Worm (Caenorhabditis elegans): Measurements from ENCODE around the gene ceh-22.

The ceh-22 gene

DNA sequence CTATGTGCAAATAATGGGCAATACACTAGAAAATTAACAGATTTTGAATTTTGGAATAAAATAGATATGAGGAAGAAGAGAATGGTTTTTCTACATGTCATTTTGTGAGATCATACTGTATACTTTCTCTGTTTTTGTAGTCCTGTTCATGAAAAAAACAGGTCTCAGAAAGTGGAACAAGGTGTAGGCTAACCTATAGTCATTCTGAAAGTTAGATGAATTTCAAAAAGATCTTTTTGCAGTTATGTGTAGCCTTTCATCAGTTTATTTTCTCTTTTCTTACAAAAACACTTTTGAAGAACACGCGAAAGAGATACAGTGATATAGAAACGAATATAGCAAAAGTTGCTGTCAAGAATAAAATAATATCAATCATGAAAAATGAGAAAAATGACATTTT, 17.6 kb upstream of the ceh-22 start, which contains the start of gene ugt-35:
Gene ugt-35 (minus strand): TSS at position 101 of the 400 bp plus-strand sequence.
- TF ChIP-seq C04F5.9 (tag; optimal IDR thresholded peaks at IDR 0.05) = no peak
- no peak for TF ChIP-seq nhr-85 (tag)
- TF ChIP-seq egl-13 (tag; optimal IDR thresholded peaks at IDR 0.05) = no peak
- TF ChIP-seq nhr-90 (tag; optimal IDR thresholded peaks at IDR 0.05; ENCODE audit: poor library complexity) = no peak
- TF ChIP-seq ceh-88 (GFP tag; IDR thresholded peaks at IDR 0.05) = no peak
- no peak for TF ChIP-seq swsn-7 (tag; optimal IDR thresholded peaks at IDR 0.05)
- TF ChIP-seq fkh-10 (GFP tag; optimal IDR thresholded peaks at IDR 0.05) = no peak

DNA sequence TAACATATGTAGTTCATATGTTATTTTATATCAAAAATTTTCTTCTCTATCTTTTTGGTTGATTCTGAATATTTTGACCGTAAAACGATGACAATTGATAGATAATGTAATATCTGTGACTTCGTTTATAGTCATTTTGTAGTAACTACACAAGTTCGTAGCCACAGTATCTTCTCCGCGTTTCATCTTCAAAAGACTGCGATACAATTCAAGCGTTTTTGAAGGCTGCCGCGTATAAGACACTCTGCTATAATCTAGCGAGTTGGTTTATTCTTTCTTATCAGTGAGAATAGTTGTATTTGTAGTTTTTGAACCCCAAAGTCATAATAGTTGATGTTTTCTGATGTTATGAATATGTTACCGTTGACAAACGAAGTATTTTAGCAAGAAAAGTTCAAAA, 14.8 kb upstream of the ceh-22 start, which contains the start of gene ugt-34:
Gene ugt-34 (minus strand): TSS at position 21 of the 400 bp plus-strand sequence.
- TF ChIP-seq fkh-8 (tag; optimal IDR thresholded peaks at IDR 0.05) (no peak), xbp-1 (tag; optimal IDR thresholded peaks at IDR 0.05) (no peak), tbx-2 (tag; optimal IDR thresholded peaks at IDR 0.05) (no peak), jun-1 (tag; optimal IDR thresholded peaks at IDR 0.05) (no peak), nhr-20 (tag; optimal IDR thresholded peaks at IDR 0.05) (peak; percentile 43), nhr-237 (tag; optimal IDR thresholded peaks at IDR 0.05) (no peak), zag-1 (tag; optimal IDR thresholded peaks at IDR 0.05) (no peak), elt-3 (tag; optimal IDR thresholded peaks at IDR 0.05) (no peak)

DNA sequence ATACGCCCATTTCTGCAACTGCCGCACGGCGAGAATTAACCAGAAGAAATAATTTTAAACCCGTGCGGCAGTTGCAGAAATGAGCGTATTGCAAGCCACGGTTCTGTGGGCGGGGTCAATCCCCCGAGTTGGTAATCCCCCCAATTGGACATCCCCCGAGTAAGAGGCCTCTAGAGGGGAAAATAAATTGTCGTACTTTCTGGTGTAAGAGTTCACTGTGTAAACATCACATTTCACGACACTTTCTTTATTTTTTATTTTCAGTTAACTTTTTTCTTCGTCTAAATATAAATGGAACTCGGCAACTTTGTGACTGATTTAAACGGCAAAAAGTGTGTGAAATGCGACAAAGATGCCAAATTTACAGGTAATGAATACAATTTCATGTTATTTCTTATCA, 13.8 kb upstream of the ceh-22 start, which contains the start of gene tut-2:
Gene tut-2 (plus strand): TSS at position 277 of the 400 bp plus-strand sequence.
- TF ChIP-seq F16B12.6 (tag; optimal IDR thresholded peaks at IDR 0.05) = peak; percentile 76
- TF ChIP-seq nhr-71 (tag; optimal IDR thresholded peaks at IDR 0.05) = no peak
- TF ChIP-seq xbp-1 (tag; optimal IDR thresholded peaks at IDR 0.05) = no peak
- no peak for TF ChIP-seq nhr-85 (tag)
- TF ChIP-seq irx-1 (tag; optimal IDR thresholded peaks at IDR 0.05) = no peak
- no peak for TF ChIP-seq vab-15 (tag; optimal IDR thresholded peaks at IDR 0.05)
- TF ChIP-seq Y116A8C.19 (tag; optimal IDR thresholded peaks at IDR 0.05; ENCODE audit: borderline replicate concordance) = no peak
- no peak for TF ChIP-seq tbx-2 (tag; optimal IDR thresholded peaks at IDR 0.05)
- peak in 1 of 2 experiments; percentile 35 for TF ChIP-seq efl-1 (optimal IDR thresholded peaks at IDR 0.05)
- TF ChIP-seq efl-1 (GFP tag; optimal IDR thresholded peaks at IDR 0.05 in 1 of 2) = peak; percentile 26 to 94
- TF ChIP-seq ztf-11 (tag; optimal IDR thresholded peaks at IDR 0.05) = no peak
- no peak for TF ChIP-seq C04F5.9 (tag; optimal IDR thresholded peaks at IDR 0.05)
- no peak for TF ChIP-seq lir-3 (tag; optimal IDR thresholded peaks at IDR 0.05; ENCODE audit: poor library complexity)
- TF ChIP-seq lin-39 (tag; optimal IDR thresholded peaks at IDR 0.05) = no peak
- peak in 1 of 3 experiments; percentile 19 for TF ChIP-seq dpl-1 (GFP tag; optimal IDR thresholded peaks at IDR 0.05)
- no peak for TF ChIP-seq skn-1 (tag; optimal IDR thresholded peaks at IDR 0.05)
- TF ChIP-seq ceh-90 (tag; optimal IDR thresholded peaks at IDR 0.05) = no peak
- no peak for TF ChIP-seq lin-13 (GFP tag; optimal IDR thresholded peaks at IDR 0.05)
- TF ChIP-seq nhr-19 (GFP tag; conservative IDR thresholded peaks at IDR 0.05) = 0 out of 2 replicates have a peak, but pooled peaks have one; percentile 4
- TF ChIP-seq lin-35 (GFP tag; optimal IDR thresholded peaks at IDR 0.05) = peak in 1 of 2 experiments; percentile 32
- no peak for TF ChIP-seq elt-2 (tag; optimal IDR thresholded peaks at IDR 0.05)
- no peak for TF ChIP-seq lin-15B (tag; optimal IDR thresholded peaks at IDR 0.05)
- no peak for TF ChIP-seq ets-5 (GFP tag; IDR thresholded peaks at IDR 0.05)
- TF ChIP-seq fkh-4 (tag; optimal IDR thresholded peaks at IDR 0.05; ENCODE audit: borderline replicate concordance) = no peak
- peak; percentile 32 for TF ChIP-seq blmp-1 (tag; optimal IDR thresholded peaks at IDR 0.05)
- TF ChIP-seq snu-23 (GFP tag; optimal IDR thresholded peaks at IDR 0.05) = peak; percentile 7
- TF ChIP-seq aly-2 (tag; optimal IDR thresholded peaks at IDR 0.05) = no peak

DNA sequence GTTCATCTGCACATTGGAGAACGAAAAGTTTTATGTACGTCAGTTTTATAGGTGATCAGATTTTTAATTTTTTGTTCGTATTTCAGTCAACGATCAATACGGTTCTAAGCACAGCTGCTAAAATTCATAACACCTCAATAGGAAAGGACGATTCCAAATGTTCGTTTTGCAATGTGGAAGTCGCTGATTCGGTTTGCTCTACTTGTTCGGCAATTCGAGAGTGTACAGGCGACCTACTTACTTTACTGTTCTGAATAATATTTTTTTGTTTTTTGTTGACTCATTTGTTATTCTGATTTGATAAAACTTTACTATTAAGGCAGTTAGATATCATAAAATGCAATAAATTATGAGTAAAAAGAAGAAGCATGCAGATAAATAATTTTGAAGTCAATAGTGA, 12.4 kb upstream of the ceh-22 start:
- TF ChIP-seq nhr-84 (tag; optimal IDR thresholded peaks at IDR 0.05) (no peak), hpl-2 (GFP tag; optimal IDR thresholded peaks at IDR 0.05) (no peak), aha-1 (tag; optimal IDR thresholded peaks at IDR 0.05) (no peak), zag-1 (tag; optimal IDR thresholded peaks at IDR 0.05) (no peak), nhr-47 (tag; optimal IDR thresholded peaks at IDR 0.05) (no peak), lin-39 (tag; optimal IDR thresholded peaks at IDR 0.05) (no peak), mab-9 (GFP tag; IDR thresholded peaks at IDR 0.05) (no peak), ama-1 (optimal IDR thresholded peaks at IDR 0.05) (no peak), sup-37 (GFP tag; optimal IDR thresholded peaks at IDR 0.05) (no peak)
